Worm (Caenorhabditis elegans): ENCODE measurements around the gene emc-6.

DNA sequence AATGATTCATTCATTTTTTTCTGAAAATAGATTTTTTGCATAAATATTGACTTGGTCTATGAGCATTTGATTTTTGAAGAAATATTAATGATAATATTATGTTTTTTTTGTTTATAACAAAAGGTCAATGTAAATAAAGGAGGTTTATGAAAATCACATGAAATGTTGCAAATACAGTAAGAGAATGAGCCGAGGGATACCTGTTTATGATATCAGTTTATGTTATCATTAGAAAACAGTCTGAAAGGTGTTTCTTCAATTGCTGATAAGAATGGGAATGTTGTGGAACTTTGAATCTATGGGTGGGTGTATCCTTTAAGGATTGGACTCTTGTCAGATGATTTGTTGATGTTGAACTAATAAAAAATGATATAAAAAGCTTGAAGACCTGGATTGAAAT lies 24.6 kb upstream of the emc-6 start:
- TF ChIP-seq unc-62 (GFP tag; optimal IDR thresholded peaks at IDR 0.05) (no peak), ceh-82 (tag; optimal IDR thresholded peaks at IDR 0.05) (no peak), pha-4 (tag; optimal IDR thresholded peaks at IDR 0.05) (no peak), nhr-11 (tag; optimal IDR thresholded peaks at IDR 0.05) (no peak)
